Worm (Caenorhabditis elegans) whole organism, L2 larva: ENCODE results near the gene oig-5.

Experiments used
- alr-1 ChIP-seq: fragments of 150-350 bp; optimal IDR thresholded peaks from 2 replicates; lab custom pipeline; 2014; ENCODE audit warnings: missing biosample characterization, missing genetic modification characterization
- ama-1 ChIP-seq: fragments of 150-350 bp; optimal IDR thresholded peaks from 2 replicates; lab custom pipeline; 2018; ENCODE audit warnings: inconsistent platforms
- egl-27 ChIP-seq: sonication (generic microtip); optimal IDR thresholded peaks from 3 replicates; lab custom pipeline; 2017; ENCODE audit warnings: missing biosample characterization, missing genetic modification reagents, missing genetic modification characterization
- elt-1 ChIP-seq: fragments of 150-350 bp; optimal IDR thresholded peaks from 2 replicates; lab custom pipeline; 2014; ENCODE audit warnings: missing biosample characterization, missing genetic modification characterization
- lsy-2 ChIP-seq, 2 experiments: fragments of 150-350 bp in 1 of 2; sonication (generic microtip) in 1 of 2; optimal IDR thresholded peaks; 2 replicates each; lab custom pipeline; 2014 to 2017; ENCODE audit warnings: missing biosample characterization in 2 of 2, missing genetic modification characterization in 2 of 2
- mab-5 ChIP-seq: fragments of 150-350 bp; optimal IDR thresholded peaks from 2 replicates; lab custom pipeline; 2014; ENCODE audit warnings: missing biosample characterization, missing genetic modification characterization
- unc-39 ChIP-seq: fragments of 150-350 bp; optimal IDR thresholded peaks from 2 replicates; lab custom pipeline; 2014; ENCODE audit warnings: missing biosample characterization, missing genetic modification characterization
- unc-55 ChIP-seq: fragments of 150-350 bp; sonication (generic microtip); optimal IDR thresholded peaks from 3 replicates; lab custom pipeline; 2014; ENCODE audit warnings: missing biosample characterization, missing genetic modification reagents, missing genetic modification characterization
- ztf-1 ChIP-seq: fragments of 200-800 bp; sonication (Bioruptor generic); conservative IDR thresholded peaks from 2 replicates; pipeline ENCODE4 v1.3.6; 2022; ENCODE audit warnings: missing genetic modification characterization, missing compliant biosample characterization

ce11 chrIV:14838095-14838494 lies 31.1 kb downstream of the oig-5 start:
- TF ChIP-seq unc-55 (GFP tag; lab: Kevin White, UChicago): peak; percentile 93
- TF ChIP-seq ztf-1 (GFP tag; lab: Robert Waterston, UW): no peak
- no peak for TF ChIP-seq alr-1 (tag; lab: Kevin White, UChicago)
- peak; percentile 80 for TF ChIP-seq egl-27 (tag; lab: Kevin White, UChicago)
- no peak for TF ChIP-seq ama-1 (lab: Kevin White, UChicago)
- peak; percentile 77 to 90 for TF ChIP-seq lsy-2 (tag; optimal IDR thresholded peaks at IDR 0.05; lab: Kevin White, UChicago)
- no peak for TF ChIP-seq unc-39 (tag; lab: Kevin White, UChicago)
- peak; percentile 53 for TF ChIP-seq mab-5 (tag; lab: Kevin White, UChicago)
- no peak for TF ChIP-seq elt-1 (tag; lab: Kevin White, UChicago)
